Fruit fly (Drosophila melanogaster) whole organism, wandering third instar larva: ENCODE results near the gene CG7031.

Experiments used
- CG32264 ChIP-seq: fragments of 200-800 bp; sonication (Bioruptor generic); optimal IDR thresholded peaks from 2 replicates; lab custom pipeline; 2016; ENCODE audit warnings: missing biosample characterization, missing genetic modification characterization
- CrebA ChIP-seq: fragments of 200-800 bp; sonication (Bioruptor generic); optimal IDR thresholded peaks from 2 replicates; lab custom pipeline; 2016; ENCODE audit warnings: missing biosample characterization, mild to moderate bottlenecking, missing genetic modification characterization, borderline replicate concordance
- Dfd ChIP-seq: fragments of >200 bp; optimal IDR thresholded peaks from 2 replicates; lab custom pipeline; 2017; ENCODE audit warnings: missing biosample characterization, missing genetic modification characterization
- GATAd ChIP-seq: sonication (Bioruptor generic); optimal IDR thresholded peaks from 2 replicates; lab custom pipeline; 2016; ENCODE audit warnings: missing biosample characterization, missing genetic modification characterization
- Hnf4 ChIP-seq: fragments of 200-800 bp; sonication (Bioruptor generic); optimal IDR thresholded peaks from 2 replicates; lab custom pipeline; 2016; ENCODE audit warnings: missing biosample characterization, mild to moderate bottlenecking, missing genetic modification characterization
- Hr78 ChIP-seq: fragments of >200 bp; optimal IDR thresholded peaks from 2 replicates; lab custom pipeline; 2017; ENCODE audit warnings: missing biosample characterization, missing genetic modification characterization
- Hr83 ChIP-seq: fragments of 200-300 bp; sonication (Bioruptor generic); optimal IDR thresholded peaks from 2 replicates; lab custom pipeline; 2016; ENCODE audit warnings: missing biosample characterization, mild to moderate bottlenecking, missing genetic modification characterization, moderate library complexity; ENCODE audit not compliant: poor library complexity, severe bottlenecking
- Mio ChIP-seq: sonication (Bioruptor generic); optimal IDR thresholded peaks from 2 replicates; lab custom pipeline; 2016; ENCODE audit warnings: missing biosample characterization, missing genetic modification characterization
- Myc ChIP-seq: fragments of >200 bp; optimal IDR thresholded peaks from 2 replicates; lab custom pipeline; 2017
- N ChIP-seq: fragments of >200 bp; optimal IDR thresholded peaks from 2 replicates; lab custom pipeline; 2018; ENCODE audit warnings: missing biosample characterization, missing external identifiers, missing genetic modification characterization
- OdsH ChIP-seq: fragments of 200-800 bp; sonication (Bioruptor generic); optimal IDR thresholded peaks from 2 replicates; lab custom pipeline; 2016; ENCODE audit warnings: missing biosample characterization, mild to moderate bottlenecking, missing genetic modification characterization
- Rel ChIP-seq, 2 experiments: fragments of 200-800 bp; sonication (Bioruptor generic) in 1 of 2; optimal IDR thresholded peaks; 2 replicates in 1 of 2; 3 replicates in 1 of 2; lab custom pipeline; 2016 to 2019; ENCODE audit warnings: mild to moderate bottlenecking in 2 of 2, missing biosample characterization in 2 of 2, missing genetic modification characterization in 2 of 2, moderate library complexity in 1 of 2
- Sp1 ChIP-seq: fragments of 200-800 bp; sonication (Bioruptor generic); optimal IDR thresholded peaks from 3 replicates; lab custom pipeline; 2019; ENCODE audit warnings: missing biosample characterization, mild to moderate bottlenecking, missing genetic modification characterization, moderate library complexity
- Vsx2 ChIP-seq: fragments of 200-300, 225-300 bp; sonication (Bioruptor generic); optimal IDR thresholded peaks from 2 replicates; lab custom pipeline; 2018; ENCODE audit warnings: missing biosample characterization, missing genetic modification characterization; ENCODE audit not compliant: partially characterized antibody
- br ChIP-seq: fragments of 200-800 bp; sonication (Bioruptor generic); optimal IDR thresholded peaks from 2 replicates; lab custom pipeline; 2016; ENCODE audit warnings: missing biosample characterization, missing genetic modification characterization
- brk ChIP-seq: fragments of 200-800 bp; sonication (Bioruptor generic); optimal IDR thresholded peaks from 2 replicates; lab custom pipeline; 2016; ENCODE audit warnings: missing biosample characterization, mild to moderate bottlenecking, missing genetic modification characterization
- dl ChIP-seq, 2 experiments: fragments of 175-275, 200-275 bp in 1 of 2; fragments of 200-275 bp in 1 of 2; sonication (Bioruptor generic); optimal IDR thresholded peaks; lab custom pipeline; 2018; ENCODE audit warnings: mild to moderate bottlenecking in 2 of 2, missing biosample characterization in 2 of 2, missing genetic modification characterization in 2 of 2, moderate library complexity in 2 of 2; ENCODE audit not compliant: partially characterized antibody in 2 of 2, insufficient read depth in 1 of 2
- dsf ChIP-seq: sonication (Bioruptor generic); optimal IDR thresholded peaks from 2 replicates; lab custom pipeline; 2016; ENCODE audit warnings: missing biosample characterization, missing genetic modification characterization, borderline replicate concordance
- foxo ChIP-seq, 2 experiments: fragments of 200-800 bp; sonication (Bioruptor generic); optimal IDR thresholded peaks; 2 replicates in 1 of 2; 3 replicates in 1 of 2; lab custom pipeline; 2016 to 2017; ENCODE audit warnings: missing biosample characterization in 2 of 2, missing genetic modification characterization in 2 of 2
- fru ChIP-seq: fragments of 200-800 bp; sonication (Bioruptor generic); optimal IDR thresholded peaks from 3 replicates; lab custom pipeline; 2016; ENCODE audit warnings: missing biosample characterization, mild to moderate bottlenecking, missing genetic modification characterization
- h ChIP-seq: fragments of 200-800 bp; sonication (Bioruptor generic); optimal IDR thresholded peaks from 3 replicates; lab custom pipeline; 2016; ENCODE audit warnings: missing biosample characterization, mild to moderate bottlenecking, missing genetic modification characterization
- psq ChIP-seq: fragments of 200-800 bp; sonication (Bioruptor generic); optimal IDR thresholded peaks from 3 replicates; lab custom pipeline; 2017; ENCODE audit warnings: missing biosample characterization, mild to moderate bottlenecking, missing genetic modification characterization, moderate library complexity
- rgr ChIP-seq: fragments of 200-800 bp; sonication (Bioruptor generic); optimal IDR thresholded peaks from 3 replicates; lab custom pipeline; 2016; ENCODE audit warnings: missing biosample characterization, mild to moderate bottlenecking, missing genetic modification characterization
- sage ChIP-seq: fragments of 200-800 bp; sonication (Bioruptor generic); optimal IDR thresholded peaks from 2 replicates; lab custom pipeline; 2016; ENCODE audit warnings: missing biosample characterization, mild to moderate bottlenecking, missing genetic modification characterization
- tai ChIP-seq: sonication (Bioruptor generic); optimal IDR thresholded peaks from 2 replicates; lab custom pipeline; 2016; ENCODE audit warnings: missing biosample characterization, missing genetic modification characterization
- usp ChIP-seq: fragments of >200 bp; optimal IDR thresholded peaks from 2 replicates; lab custom pipeline; 2017; ENCODE audit warnings: missing biosample characterization, missing genetic modification characterization
- woc ChIP-seq: sonication (Bioruptor generic); optimal IDR thresholded peaks from 2 replicates; lab custom pipeline; 2016; ENCODE audit warnings: missing biosample characterization, mild to moderate bottlenecking, missing genetic modification characterization

CG7031 gene

dm6 chr3R:22784674-22785316 is 19.3 kb upstream of the CG7031 start:
- TF ChIP-seq Hr78 (GFP tag; lab: Kevin White, UChicago) (no peak), Dfd (GFP tag; lab: Kevin White, UChicago) (peak; percentile 20)

- TF ChIP-seq foxo (GFP tag; optimal IDR thresholded peaks at IDR 0.05; lab: Kevin White, UChicago) (no peak), Dfd (GFP tag; lab: Kevin White, UChicago) (no peak), N (GFP tag; lab: Kevin White, UChicago) (no peak), Hnf4 (no peak), CG32264 (no peak), Rel (GFP tag; optimal IDR thresholded peaks at IDR 0.05; lab: Kevin White, UChicago) (no peak), Rel (tag; optimal IDR thresholded peaks at IDR 0.05; lab: Kevin White, UChicago) (no peak)
- TF ChIP-seq, all 38 proteins: peak for 0
These were observed 15.0 kb upstream of the CG7031 start for dm6 chr3R:22789106-22789505.

dm6 chr3R:22793953-22794352 is 10.1 kb upstream of the CG7031 start:
- no peak for TF ChIP-seq woc (GFP tag; lab: Kevin White, UChicago)
- no peak for TF ChIP-seq Vsx2 (GFP tag; lab: Kevin White, UChicago)
- TF ChIP-seq Sp1 (GFP tag; lab: Kevin White, UChicago), result no peak
- peak; percentile 96 for TF ChIP-seq Myc (lab: Kevin White, UChicago)

dm6 chr3R:22807132-22807531 is 3.0 kb downstream of the CG7031 start:
- no peak for TF ChIP-seq Dfd (GFP tag; lab: Kevin White, UChicago)
- TF ChIP-seq dl (GFP tag; optimal IDR thresholded peaks at IDR 0.05; lab: Kevin White, UChicago; ENCODE audit: insufficient read depth in 1 of 2, partially characterized antibody in 2 of 2), result no peak
- TF ChIP-seq Hnf4, result no peak
- no peak for TF ChIP-seq Hr78 (GFP tag; lab: Kevin White, UChicago)
- TF ChIP-seq Rel (GFP tag; optimal IDR thresholded peaks at IDR 0.05; lab: Kevin White, UChicago), result no peak
- TF ChIP-seq Rel (tag; optimal IDR thresholded peaks at IDR 0.05; lab: Kevin White, UChicago), result no peak
- no peak for TF ChIP-seq tai (GFP tag; lab: Kevin White, UChicago)
- TF ChIP-seq Vsx2 (GFP tag; lab: Kevin White, UChicago), result no peak
- no peak for TF ChIP-seq GATAd (GFP tag; lab: Kevin White, UChicago)
- TF ChIP-seq fru (GFP tag; lab: Kevin White, UChicago), result no peak
- TF ChIP-seq N (GFP tag; lab: Kevin White, UChicago), result no peak
- TF ChIP-seq Mio, result no peak
- TF ChIP-seq sage, result no peak
- no peak for TF ChIP-seq CG32264
- TF ChIP-seq CrebA (GFP tag; lab: Kevin White, UChicago), result no peak
- TF ChIP-seq rgr (GFP tag; lab: Kevin White, UChicago), result no peak
- TF ChIP-seq OdsH (GFP tag; lab: Kevin White, UChicago), result no peak
- TF ChIP-seq Myc (lab: Kevin White, UChicago), result no peak
- TF ChIP-seq h (GFP tag; lab: Kevin White, UChicago), result no peak

- no peak for TF ChIP-seq h (GFP tag; lab: Kevin White, UChicago)
- no peak for TF ChIP-seq Sp1 (GFP tag; lab: Kevin White, UChicago)
- no peak for TF ChIP-seq GATAd (GFP tag; lab: Kevin White, UChicago)
- no peak for TF ChIP-seq Hnf4
- no peak for TF ChIP-seq Hr78 (GFP tag; lab: Kevin White, UChicago)
- no peak for TF ChIP-seq dsf (GFP tag; lab: Kevin White, UChicago)
- TF ChIP-seq psq, result no peak
- TF ChIP-seq usp (GFP tag; lab: Kevin White, UChicago), result no peak
- no peak for TF ChIP-seq sage
- TF ChIP-seq brk, result no peak
- no peak for TF ChIP-seq br (GFP tag; lab: Kevin White, UChicago)
- no peak for TF ChIP-seq Rel (GFP tag; optimal IDR thresholded peaks at IDR 0.05; lab: Kevin White, UChicago)
- TF ChIP-seq Rel (tag; optimal IDR thresholded peaks at IDR 0.05; lab: Kevin White, UChicago), result no peak
- TF ChIP-seq dl (GFP tag; optimal IDR thresholded peaks at IDR 0.05; lab: Kevin White, UChicago; ENCODE audit: insufficient read depth in 1 of 2, partially characterized antibody in 2 of 2), result no peak
- no peak for TF ChIP-seq rgr (GFP tag; lab: Kevin White, UChicago)
- TF ChIP-seq Hr83 (GFP tag; lab: Kevin White, UChicago), result no peak
- TF ChIP-seq, all 38 proteins: peak for 0
These were observed 6.2 kb downstream of the CG7031 start for dm6 chr3R:22810277-22810676.
